Worm (Caenorhabditis elegans) whole organism, early embryonic: ENCODE results near the gene F46G10.2.

ENCODE experiments used
- B0310.2 ChIP-seq: sonication (generic microtip); optimal IDR thresholded peaks from 2 replicates; lab custom pipeline; 2016; ENCODE audit warnings: mild to moderate bottlenecking, missing genetic modification characterization, missing compliant biosample characterization
- F13C5.2 ChIP-seq: sonication (generic microtip); optimal IDR thresholded peaks from 2 replicates; lab custom pipeline; 2017; ENCODE audit warnings: mild to moderate bottlenecking, missing genetic modification characterization, inconsistent platforms, missing compliant biosample characterization
- aly-1 ChIP-seq: sonication (generic microtip); optimal IDR thresholded peaks from 2 replicates; lab custom pipeline; 2016; ENCODE audit warnings: missing genetic modification characterization, missing compliant biosample characterization
- ama-1 ChIP-seq: fragments of 150-350 bp; optimal IDR thresholded peaks from 2 replicates; lab custom pipeline; 2014
- ceh-13 ChIP-seq: fragments of 200-800 bp; sonication (Bioruptor generic); optimal IDR thresholded peaks from 2 replicates; lab custom pipeline; 2018; ENCODE audit warnings: mild to moderate bottlenecking, missing genetic modification characterization, missing compliant biosample characterization
- ceh-36 ChIP-seq: sonication (generic microtip); optimal IDR thresholded peaks from 2 replicates; lab custom pipeline; 2016; ENCODE audit warnings: missing genetic modification characterization, inconsistent platforms, missing compliant biosample characterization
- ets-7 ChIP-seq: sonication (generic microtip); optimal IDR thresholded peaks from 2 replicates; lab custom pipeline; 2016; ENCODE audit warnings: missing genotype, missing genetic modification characterization, missing compliant biosample characterization
- flt-1 ChIP-seq: fragments of 200-800 bp; sonication (Bioruptor generic); IDR thresholded peaks from 2 replicates; pipeline ENCODE4 v1.3.6; 2022; ENCODE audit warnings: missing genetic modification characterization, missing compliant biosample characterization
- hmbx-1 ChIP-seq: sonication (generic microtip); optimal IDR thresholded peaks from 2 replicates; lab custom pipeline; 2016; ENCODE audit warnings: mild to moderate bottlenecking, missing genetic modification characterization, missing compliant biosample characterization
- hmg-4 ChIP-seq: fragments of 200-800 bp; sonication (Bioruptor generic); optimal IDR thresholded peaks from 2 replicates; lab custom pipeline; 2018; ENCODE audit warnings: mild to moderate bottlenecking, missing genetic modification characterization, missing compliant biosample characterization
- hnd-1 ChIP-seq: sonication (generic microtip); optimal IDR thresholded peaks from 2 replicates; lab custom pipeline; 2016; ENCODE audit warnings: missing genetic modification characterization, missing compliant biosample characterization
- pes-1 ChIP-seq: fragments of 200-800 bp; sonication (Bioruptor generic); IDR thresholded peaks from 2 replicates; pipeline ENCODE4 v1.3.6; 2022; ENCODE audit warnings: missing genetic modification reagents, missing genetic modification characterization, missing compliant biosample characterization
- scrt-1 ChIP-seq: fragments of 200-800 bp; sonication (Bioruptor generic); IDR thresholded peaks from 2 replicates; pipeline ENCODE4 v1.3.6; 2022; ENCODE audit warnings: missing genetic modification characterization, missing compliant biosample characterization
- sea-1 ChIP-seq: fragments of 200-800 bp; sonication (Bioruptor generic); conservative IDR thresholded peaks from 2 replicates; pipeline ENCODE4 v1.3.6; 2022; ENCODE audit warnings: missing genetic modification characterization, missing compliant biosample characterization
- tbx-11 ChIP-seq: fragments of 200-800 bp; sonication (Bioruptor generic); IDR thresholded peaks from 2 replicates; pipeline ENCODE4 v1.3.6; 2022; ENCODE audit warnings: missing genetic modification characterization, missing compliant biosample characterization
- tbx-37 ChIP-seq: fragments of 200-800 bp; sonication (Bioruptor generic); conservative IDR thresholded peaks from 2 replicates; pipeline ENCODE4 v1.3.6; 2022; ENCODE audit warnings: missing genetic modification reagents, missing genetic modification characterization, missing compliant biosample characterization
- tra-4 ChIP-seq: sonication (generic microtip); optimal IDR thresholded peaks from 2 replicates; lab custom pipeline; 2017; ENCODE audit warnings: missing genetic modification characterization, missing compliant biosample characterization

F46G10.2 gene

ce11 chrX:13318316-13318715, 4.4 kb upstream of the F46G10.2 start:
- TF ChIP-seq F13C5.2 (tag; lab: Kevin White, UChicago) (no peak), ets-7 (tag; lab: Kevin White, UChicago) (no peak), tbx-37 (GFP tag; lab: Robert Waterston, UW) (no peak), hmbx-1 (tag; lab: Kevin White, UChicago) (no peak), tbx-11 (no peak), pes-1 (GFP tag; lab: Robert Waterston, UW) (no peak), ama-1 (lab: Kevin White, UChicago) (no peak), aly-1 (tag; lab: Kevin White, UChicago) (no peak), hnd-1 (no peak), hmg-4 (GFP tag; lab: Kevin White, UChicago) (no peak), flt-1 (GFP tag; lab: Robert Waterston, UW) (no peak), ceh-13 (GFP tag; lab: Kevin White, UChicago) (no peak), sea-1 (GFP tag; lab: Robert Waterston, UW) (no peak), tra-4 (tag; lab: Kevin White, UChicago) (no peak), ceh-36 (no peak), B0310.2 (tag; lab: Kevin White, UChicago) (no peak), scrt-1 (GFP tag; lab: Robert Waterston, UW) (no peak)

ce11 chrX:13320575-13320974, 2.2 kb upstream of the F46G10.2 start:
- no peak for TF ChIP-seq scrt-1 (GFP tag; lab: Robert Waterston, UW)
- TF ChIP-seq hnd-1: no peak
- TF ChIP-seq hmbx-1 (tag; lab: Kevin White, UChicago): no peak
- TF ChIP-seq tra-4 (tag; lab: Kevin White, UChicago): no peak
- no peak for TF ChIP-seq pes-1 (GFP tag; lab: Robert Waterston, UW)
- no peak for TF ChIP-seq aly-1 (tag; lab: Kevin White, UChicago)
- TF ChIP-seq ceh-36: no peak
- no peak for TF ChIP-seq F13C5.2 (tag; lab: Kevin White, UChicago)
- no peak for TF ChIP-seq ama-1 (lab: Kevin White, UChicago)
- no peak for TF ChIP-seq ets-7 (tag; lab: Kevin White, UChicago)
- TF ChIP-seq flt-1 (GFP tag; lab: Robert Waterston, UW): no peak
- no peak for TF ChIP-seq hmg-4 (GFP tag; lab: Kevin White, UChicago)
- TF ChIP-seq sea-1 (GFP tag; lab: Robert Waterston, UW): no peak
- no peak for TF ChIP-seq B0310.2 (tag; lab: Kevin White, UChicago)

- TF ChIP-seq sea-1 (GFP tag; lab: Robert Waterston, UW): no peak
- TF ChIP-seq pes-1 (GFP tag; lab: Robert Waterston, UW): no peak
- no peak for TF ChIP-seq hnd-1
Measured at ce11 chrX:13323697-13324096, 934 bp downstream of the F46G10.2 start.

ce11 chrX:13324326-13324725, 1.6 kb downstream of the F46G10.2 start:
- TF ChIP-seq ama-1 (lab: Kevin White, UChicago) (no peak), ets-7 (tag; lab: Kevin White, UChicago) (no peak), ceh-36 (no peak), pes-1 (GFP tag; lab: Robert Waterston, UW) (no peak), scrt-1 (GFP tag; lab: Robert Waterston, UW) (no peak), flt-1 (GFP tag; lab: Robert Waterston, UW) (no peak)

ce11 chrX:13325039-13325438, 2.3 kb downstream of the F46G10.2 start:
- TF ChIP-seq hnd-1 (no peak), B0310.2 (tag; lab: Kevin White, UChicago) (no peak), F13C5.2 (tag; lab: Kevin White, UChicago) (no peak), ets-7 (tag; lab: Kevin White, UChicago) (no peak), tbx-11 (no peak), flt-1 (GFP tag; lab: Robert Waterston, UW) (no peak), pes-1 (GFP tag; lab: Robert Waterston, UW) (no peak), sea-1 (GFP tag; lab: Robert Waterston, UW) (no peak), ama-1 (lab: Kevin White, UChicago) (no peak), hmg-4 (GFP tag; lab: Kevin White, UChicago) (no peak), ceh-36 (no peak)

- TF ChIP-seq tbx-11 (no peak), F13C5.2 (tag; lab: Kevin White, UChicago) (no peak), ets-7 (tag; lab: Kevin White, UChicago) (no peak), scrt-1 (GFP tag; lab: Robert Waterston, UW) (no peak), flt-1 (GFP tag; lab: Robert Waterston, UW) (no peak), pes-1 (GFP tag; lab: Robert Waterston, UW) (no peak), hmbx-1 (tag; lab: Kevin White, UChicago) (no peak), tbx-37 (GFP tag; lab: Robert Waterston, UW) (no peak), hnd-1 (no peak), aly-1 (tag; lab: Kevin White, UChicago) (no peak), ceh-13 (GFP tag; lab: Kevin White, UChicago) (no peak), hmg-4 (GFP tag; lab: Kevin White, UChicago) (no peak), tra-4 (tag; lab: Kevin White, UChicago) (no peak), ceh-36 (no peak)
Measured at ce11 chrX:13328034-13328433, 5.3 kb downstream of the F46G10.2 start, which contains the start of gene sir-2.2. Gene sir-2.2, plus strand, starts transcription at chrX:13328067.

- TF ChIP-seq F13C5.2 (tag; lab: Kevin White, UChicago): peak; percentile 23
- TF ChIP-seq sea-1 (GFP tag; lab: Robert Waterston, UW): no peak
- TF ChIP-seq aly-1 (tag; lab: Kevin White, UChicago): no peak
Measured at ce11 chrX:13328868-13329267, 6.1 kb downstream of the F46G10.2 start.

- TF ChIP-seq B0310.2 (tag; lab: Kevin White, UChicago) (no peak), ceh-13 (GFP tag; lab: Kevin White, UChicago) (no peak), hnd-1 (no peak), ama-1 (lab: Kevin White, UChicago) (no peak), aly-1 (tag; lab: Kevin White, UChicago) (no peak), hmbx-1 (tag; lab: Kevin White, UChicago) (no peak), F13C5.2 (tag; lab: Kevin White, UChicago) (no peak), sea-1 (GFP tag; lab: Robert Waterston, UW) (no peak), flt-1 (GFP tag; lab: Robert Waterston, UW) (no peak), hmg-4 (GFP tag; lab: Kevin White, UChicago) (no peak), tbx-37 (GFP tag; lab: Robert Waterston, UW) (no peak), tra-4 (tag; lab: Kevin White, UChicago) (no peak), ceh-36 (no peak), pes-1 (GFP tag; lab: Robert Waterston, UW) (no peak), tbx-11 (no peak), ets-7 (tag; lab: Kevin White, UChicago) (no peak), scrt-1 (GFP tag; lab: Robert Waterston, UW) (no peak)
Measured at ce11 chrX:13331386-13331785, 8.6 kb downstream of the F46G10.2 start, which contains the start of gene sir-2.3. Gene sir-2.3, plus strand, starts transcription at chrX:13331686.
